Fruit fly (Drosophila melanogaster) whole organism, embryonic: ENCODE data around the gene CG6006.

Experiments
- Abd-B ChIP-seq: fragments of 200-800 bp; sonication (Bioruptor generic); optimal IDR thresholded peaks from 2 replicates; lab custom pipeline; 2018; ENCODE audit warnings: missing biosample characterization, mild to moderate bottlenecking, missing genetic modification characterization, moderate library complexity
- Bdp1 ChIP-seq: fragments of 200-800 bp; sonication (Bioruptor generic); optimal IDR thresholded peaks from 3 replicates; lab custom pipeline; 2016; ENCODE audit warnings: missing biosample characterization, missing genetic modification characterization
- CG11398 ChIP-seq: fragments of 200-800 bp; sonication (Bioruptor generic); optimal IDR thresholded peaks from 2 replicates; lab custom pipeline; 2016; ENCODE audit warnings: missing biosample characterization, missing genetic modification characterization
- CG11560 ChIP-seq: fragments of 200-800 bp; sonication (Bioruptor generic); IDR thresholded peaks from 3 replicates; pipeline ENCODE4 v1.3.6; 2022; ENCODE audit warnings: missing biosample characterization, missing genetic modification characterization
- CG13296 ChIP-seq: fragments of 200-800 bp; sonication (Bioruptor generic); optimal IDR thresholded peaks from 3 replicates; lab custom pipeline; 2018; ENCODE audit warnings: missing biosample characterization, mild to moderate bottlenecking, missing genetic modification characterization
- CG13424 ChIP-seq: fragments of 200-800 bp; sonication (Bioruptor generic); optimal IDR thresholded peaks from 2 replicates; lab custom pipeline; 2019; ENCODE audit warnings: missing biosample characterization, mild to moderate bottlenecking, missing genetic modification characterization, moderate library complexity
- CG14441 ChIP-seq: fragments of 200-800 bp; sonication (Bioruptor generic); IDR thresholded peaks from 2 replicates; pipeline ENCODE4 v1.3.6; 2022; ENCODE audit warnings: missing biosample characterization, missing genetic modification characterization
- CG15269 ChIP-seq: fragments of 200-800 bp; sonication (Bioruptor generic); optimal IDR thresholded peaks from 2 replicates; lab custom pipeline; 2018; ENCODE audit warnings: missing biosample characterization, mild to moderate bottlenecking, missing genetic modification characterization, moderate library complexity
- CG16779 ChIP-seq: fragments of 200-800 bp; sonication (Bioruptor generic); IDR thresholded peaks from 2 replicates; pipeline ENCODE4 v1.3.6; 2022; ENCODE audit warnings: missing biosample characterization, missing genetic modification characterization
- CG18599 ChIP-seq: fragments of 200-800 bp; sonication (Bioruptor generic); optimal IDR thresholded peaks from 3 replicates; lab custom pipeline; 2017; ENCODE audit warnings: missing biosample characterization, missing genetic modification characterization, mild to moderate bottlenecking, moderate library complexity, missing genetic modification reagents
- CG2678 ChIP-seq: fragments of 200-800 bp; sonication (Bioruptor generic); optimal IDR thresholded peaks from 3 replicates; lab custom pipeline; 2019; ENCODE audit warnings: missing biosample characterization, mild to moderate bottlenecking, missing genetic modification characterization, moderate library complexity
- CG31388 ChIP-seq: fragments of 200-800 bp; sonication (Bioruptor generic); optimal IDR thresholded peaks from 2 replicates; lab custom pipeline; 2016; ENCODE audit warnings: missing biosample characterization, missing genetic modification characterization
- CG31441 ChIP-seq: fragments of 200-800 bp; sonication (Bioruptor generic); IDR thresholded peaks from 2 replicates; pipeline ENCODE4 v1.3.6; 2022; ENCODE audit warnings: missing biosample characterization, missing genetic modification characterization
- CG4360 ChIP-seq: fragments of 200-800 bp; sonication (Bioruptor generic); IDR thresholded peaks from 2 replicates; pipeline ENCODE4 v1.3.6; 2022; ENCODE audit warnings: missing biosample characterization, missing genetic modification characterization
- CG6689 ChIP-seq: fragments of 200-800 bp; sonication (Bioruptor generic); IDR thresholded peaks from 2 replicates; pipeline ENCODE4 v1.3.6; 2022; ENCODE audit warnings: missing biosample characterization, missing genetic modification characterization
- CG7556 ChIP-seq: fragments of 200-800 bp; sonication (Bioruptor generic); optimal IDR thresholded peaks from 2 replicates; lab custom pipeline; 2017; ENCODE audit warnings: missing biosample characterization, mild to moderate bottlenecking, missing genetic modification characterization
- CG7745 ChIP-seq: fragments of 200-800 bp; sonication (Bioruptor generic); optimal IDR thresholded peaks from 2 replicates; lab custom pipeline; 2018; ENCODE audit warnings: missing biosample characterization, mild to moderate bottlenecking, missing genetic modification characterization, moderate library complexity
- CG7963 ChIP-seq: fragments of 200-800 bp; sonication (Bioruptor generic); IDR thresholded peaks from 3 replicates; pipeline ENCODE4 v1.3.6; 2022; ENCODE audit warnings: missing biosample characterization, missing genetic modification characterization; ENCODE audit not compliant: partially characterized antibody
- CG8290 ChIP-seq, 3 experiments: fragments of 200-800 bp; sonication (Bioruptor generic); optimal IDR thresholded peaks; 2 replicates each; lab custom pipeline; 2016 to 2019; ENCODE audit warnings: missing biosample characterization in 3 of 3, missing genetic modification characterization in 3 of 3, mild to moderate bottlenecking in 2 of 3, moderate library complexity in 1 of 3
- Chrac-16 ChIP-seq: fragments of 200-800 bp; sonication (Bioruptor generic); optimal IDR thresholded peaks from 3 replicates; lab custom pipeline; 2016; ENCODE audit warnings: missing biosample characterization, missing genetic modification characterization
- D ChIP-seq, 2 experiments: fragments of 200-800 bp in 1 of 2; fragments of >200 bp in 1 of 2; sonication (Bioruptor generic) in 1 of 2; optimal IDR thresholded peaks; 2 replicates in 1 of 2; 3 replicates in 1 of 2; lab custom pipeline; 2017; ENCODE audit warnings: mild to moderate bottlenecking in 1 of 2, missing biosample characterization in 1 of 2, missing genetic modification characterization in 1 of 2, missing genetic modification reagents in 1 of 2
- Doc2 ChIP-seq: fragments of 200-800 bp; sonication (Bioruptor generic); IDR thresholded peaks from 2 replicates; pipeline ENCODE4 v1.3.6; 2022; ENCODE audit warnings: missing biosample characterization, missing genetic modification characterization
- E2f2 ChIP-seq: fragments of 200-800 bp; sonication (Bioruptor generic); IDR thresholded peaks from 2 replicates; pipeline ENCODE4 v1.3.6; 2022; ENCODE audit warnings: missing biosample characterization, missing genetic modification characterization
- Ets65A ChIP-seq: fragments of 200-800 bp; sonication (Bioruptor generic); peaks from one replicate; lab custom pipeline; 2016; ENCODE audit warnings: missing biosample characterization, missing genetic modification characterization
- Hey ChIP-seq: fragments of 200-800 bp; sonication (Bioruptor generic); optimal IDR thresholded peaks from 3 replicates; lab custom pipeline; 2018; ENCODE audit warnings: missing biosample characterization, mild to moderate bottlenecking, missing genetic modification characterization
- Hmr ChIP-seq: fragments of 200-800 bp; sonication (Bioruptor generic); optimal IDR thresholded peaks from 3 replicates; lab custom pipeline; 2017; ENCODE audit warnings: mild to moderate bottlenecking, missing biosample characterization, missing genetic modification reagents, missing genetic modification characterization
- Hr3 ChIP-seq: fragments of 200-800 bp; sonication (Bioruptor generic); optimal IDR thresholded peaks from 3 replicates; lab custom pipeline; 2016; ENCODE audit warnings: missing biosample characterization, missing genetic modification characterization
- Med ChIP-seq: fragments of 200-800 bp; sonication (Bioruptor generic); peaks from one replicate; lab custom pipeline; 2016; ENCODE audit warnings: missing biosample characterization, missing genetic modification characterization, mild to moderate bottlenecking, inconsistent platforms, moderate library complexity
- PHDP ChIP-seq: fragments of 200-800 bp; sonication (Bioruptor generic); optimal IDR thresholded peaks from 3 replicates; lab custom pipeline; 2018; ENCODE audit warnings: missing biosample characterization, mild to moderate bottlenecking, missing genetic modification characterization, moderate library complexity
- Pdp1 ChIP-seq, 2 experiments: fragments of 200-800 bp; sonication (Bioruptor generic); optimal IDR thresholded peaks; 3 replicates each; lab custom pipeline; 2016; ENCODE audit warnings: missing biosample characterization in 2 of 2, missing genetic modification characterization in 2 of 2, mild to moderate bottlenecking in 1 of 2, moderate library complexity in 1 of 2
- Sry-δ ChIP-seq: fragments of 200-800 bp; sonication (Bioruptor generic); optimal IDR thresholded peaks from 2 replicates; lab custom pipeline; 2016; ENCODE audit warnings: missing biosample characterization, missing genetic modification characterization
- Tbp ChIP-seq: fragments of >200 bp; optimal IDR thresholded peaks from 2 replicates; lab custom pipeline; 2018; ENCODE audit warnings: missing biosample characterization, missing genetic modification characterization
- Xrp1 ChIP-seq: fragments of 200-800 bp; sonication (Bioruptor generic); IDR thresholded peaks from 2 replicates; pipeline ENCODE4 v1.3.6; 2022; ENCODE audit warnings: missing biosample characterization, missing genetic modification characterization
- aop ChIP-seq: fragments of 200-800 bp; sonication (Bioruptor generic); IDR thresholded peaks from 2 replicates; pipeline ENCODE4 v1.3.6; 2022; ENCODE audit warnings: missing biosample characterization, missing genetic modification characterization
- bcd ChIP-seq: fragments of 200-800 bp; sonication (Bioruptor generic); optimal IDR thresholded peaks from 2 replicates; lab custom pipeline; 2017; ENCODE audit warnings: missing biosample characterization, mild to moderate bottlenecking, missing genetic modification characterization
- bigmax ChIP-seq: fragments of 200-800 bp; sonication (Bioruptor generic); optimal IDR thresholded peaks from 2 replicates; lab custom pipeline; 2018; ENCODE audit warnings: missing biosample characterization, mild to moderate bottlenecking, missing genetic modification characterization
- cad ChIP-seq: fragments of >200 bp; optimal IDR thresholded peaks from 2 replicates; lab custom pipeline; 2017; ENCODE audit warnings: missing biosample characterization, missing genetic modification characterization
- cato ChIP-seq: fragments of 200-800 bp; sonication (Bioruptor generic); optimal IDR thresholded peaks from 2 replicates; lab custom pipeline; 2016; ENCODE audit warnings: missing biosample characterization, missing genetic modification characterization, borderline replicate concordance
- ci ChIP-seq: fragments of 200-800 bp; sonication (Bioruptor generic); IDR thresholded peaks from 3 replicates; pipeline ENCODE4 v1.3.6; 2022; ENCODE audit warnings: missing biosample characterization, missing genetic modification characterization
- dysf ChIP-seq: fragments of 200-800 bp; sonication (Bioruptor generic); IDR thresholded peaks from 3 replicates; pipeline ENCODE4 v1.3.6; 2022; ENCODE audit warnings: missing biosample characterization, missing genetic modification characterization
- grau ChIP-seq: fragments of 200-800 bp; optimal IDR thresholded peaks from 3 replicates; lab custom pipeline; 2019; ENCODE audit warnings: missing biosample characterization, mild to moderate bottlenecking, missing genetic modification characterization, moderate library complexity
- kay ChIP-seq: fragments of 200-800 bp; sonication (Bioruptor generic); optimal IDR thresholded peaks from 2 replicates; lab custom pipeline; 2016; ENCODE audit warnings: missing biosample characterization, missing genetic modification characterization
- slbo ChIP-seq: fragments of 200-800 bp; sonication (Bioruptor generic); IDR thresholded peaks from 2 replicates; pipeline ENCODE4 v1.3.6; 2022; ENCODE audit warnings: missing biosample characterization, missing genetic modification characterization
- stc ChIP-seq: fragments of 200-800 bp; sonication (Bioruptor generic); IDR thresholded peaks from 2 replicates; pipeline ENCODE4 v1.3.6; 2022; ENCODE audit warnings: missing biosample characterization, missing genetic modification characterization
- toy ChIP-seq: fragments of 200-800 bp; sonication (Bioruptor generic); IDR thresholded peaks from 2 replicates; pipeline ENCODE4 v1.3.6; 2022; ENCODE audit warnings: missing biosample characterization, missing genetic modification characterization
- usp ChIP-seq: fragments of >200 bp; optimal IDR thresholded peaks from 2 replicates; lab custom pipeline; 2017; ENCODE audit warnings: missing biosample characterization, missing genetic modification characterization
- wor ChIP-seq: fragments of 200-800 bp; sonication (Bioruptor generic); IDR thresholded peaks from 2 replicates; pipeline ENCODE4 v1.3.6; 2022; ENCODE audit warnings: missing biosample characterization, missing genetic modification characterization
- yki ChIP-seq: fragments of >200 bp; optimal IDR thresholded peaks from 3 replicates; lab custom pipeline; 2018
- zfh1 ChIP-seq: fragments of 200-800 bp; sonication (Bioruptor generic); IDR thresholded peaks from 3 replicates; pipeline ENCODE4 v1.3.6; 2022; ENCODE audit warnings: missing biosample characterization, missing genetic modification characterization

Gene CG6006

dm6 chr3R:16209714-16210553 is 55.2 kb downstream of the CG6006 start (continued):
- TF ChIP-seq usp (GFP tag; lab: Kevin White, UChicago) (no peak), Sry-δ (no peak), grau (tag; lab: Kevin White, UChicago) (peak; percentile 52), Pdp1 (GFP tag; optimal IDR thresholded peaks at IDR 0.05; lab: Kevin White, UChicago) (peak in 1 of 2 experiments; percentile 7), CG31388 (no peak), Ets65A (GFP tag; lab: Kevin White, UChicago) (no peak), dysf (GFP tag; lab: Robert Waterston, UW) (0 out of 3 replicates have a peak, but pooled peaks have one; percentile 15), CG31441 (GFP tag; lab: Robert Waterston, UW) (peak; percentile 41; the same call in 1 of the 2 replicates), Hr3 (peak; percentile 21), Doc2 (GFP tag; lab: Robert Waterston, UW) (no peak), bigmax (GFP tag; lab: Kevin White, UChicago) (no peak), bcd (GFP tag; lab: Kevin White, UChicago) (peak; percentile 38), CG11398 (no peak), CG4360 (GFP tag; lab: Robert Waterston, UW) (no peak), cato (GFP tag; lab: Kevin White, UChicago) (no peak), aop (no peak), Xrp1 (GFP tag; lab: Robert Waterston, UW) (no peak), ci (peak; percentile 68), CG7556 (GFP tag; lab: Kevin White, UChicago) (peak; percentile 85), CG14441 (GFP tag; lab: Robert Waterston, UW) (no peak), kay (no peak), D (optimal IDR thresholded peaks at IDR 0.05; lab: Kevin White, UChicago) (no peak), D (GFP tag; optimal IDR thresholded peaks at IDR 0.05; lab: Kevin White, UChicago) (no peak), CG15269 (tag; lab: Kevin White, UChicago) (peak; percentile 53), CG8290 (GFP tag; optimal IDR thresholded peaks at IDR 0.05; lab: Kevin White, UChicago) (no peak), CG8290 (tag; optimal IDR thresholded peaks at IDR 0.05; lab: Kevin White, UChicago) (peak in 1 of 2 experiments; percentile 47), zfh1 (GFP tag; lab: Robert Waterston, UW) (0 out of 3 replicates have a peak, but pooled peaks have one; percentile 19), CG13424 (tag; lab: Kevin White, UChicago) (peak; percentile 40), yki (lab: Kevin White, UChicago) (no peak), Tbp (no peak), E2f2 (GFP tag; lab: Robert Waterston, UW) (no peak), CG2678 (tag; lab: Kevin White, UChicago) (peak; percentile 72), wor (GFP tag; lab: Robert Waterston, UW) (no peak), Bdp1 (GFP tag; lab: Kevin White, UChicago) (no peak), CG7745 (tag; lab: Kevin White, UChicago) (no peak), cad (GFP tag; lab: Kevin White, UChicago) (no peak), stc (GFP tag; lab: Robert Waterston, UW) (no peak), Chrac-16 (GFP tag; lab: Kevin White, UChicago) (no peak), CG6689 (GFP tag; lab: Robert Waterston, UW) (peak; percentile 46), Hmr (GFP tag; lab: Kevin White, UChicago) (peak; percentile 74), toy (GFP tag; lab: Robert Waterston, UW) (0 out of 2 replicates have a peak, but pooled peaks have one; percentile 6), CG11560 (tag; lab: Robert Waterston, UW) (no peak), CG7963 (GFP tag; lab: Robert Waterston, UW) (0 out of 3 replicates have a peak, but pooled peaks have one; percentile 12), Abd-B (GFP tag; lab: Kevin White, UChicago) (no peak), slbo (GFP tag; lab: Robert Waterston, UW) (0 out of 2 replicates have a peak, but pooled peaks have one; percentile 27), CG13296 (GFP tag; lab: Kevin White, UChicago) (peak; percentile 60), Hey (tag; lab: Kevin White, UChicago) (no peak), CG16779 (GFP tag; lab: Robert Waterston, UW) (no peak), Med (GFP tag; lab: Kevin White, UChicago) (peak; percentile 74), PHDP (tag; lab: Kevin White, UChicago) (no peak), CG18599 (GFP tag; lab: Kevin White, UChicago) (peak; percentile 63)
